Worm (Caenorhabditis elegans) whole organism, early embryonic: ENCODE measurements around the gene F40F9.3.

ENCODE experiments used
- B0310.2 ChIP-seq: sonication (generic microtip); optimal IDR thresholded peaks from 2 replicates; lab custom pipeline; 2016; ENCODE audit warnings: mild to moderate bottlenecking, missing genetic modification characterization, missing compliant biosample characterization
- F13C5.2 ChIP-seq: sonication (generic microtip); optimal IDR thresholded peaks from 2 replicates; lab custom pipeline; 2017; ENCODE audit warnings: mild to moderate bottlenecking, missing genetic modification characterization, inconsistent platforms, missing compliant biosample characterization
- aly-1 ChIP-seq: sonication (generic microtip); optimal IDR thresholded peaks from 2 replicates; lab custom pipeline; 2016; ENCODE audit warnings: missing genetic modification characterization, missing compliant biosample characterization
- ama-1 ChIP-seq: fragments of 150-350 bp; optimal IDR thresholded peaks from 2 replicates; lab custom pipeline; 2014
- ceh-13 ChIP-seq: fragments of 200-800 bp; sonication (Bioruptor generic); optimal IDR thresholded peaks from 2 replicates; lab custom pipeline; 2018; ENCODE audit warnings: mild to moderate bottlenecking, missing genetic modification characterization, missing compliant biosample characterization
- ceh-36 ChIP-seq: sonication (generic microtip); optimal IDR thresholded peaks from 2 replicates; lab custom pipeline; 2016; ENCODE audit warnings: missing genetic modification characterization, inconsistent platforms, missing compliant biosample characterization
- ets-7 ChIP-seq: sonication (generic microtip); optimal IDR thresholded peaks from 2 replicates; lab custom pipeline; 2016; ENCODE audit warnings: missing genotype, missing genetic modification characterization, missing compliant biosample characterization
- flt-1 ChIP-seq: fragments of 200-800 bp; sonication (Bioruptor generic); IDR thresholded peaks from 2 replicates; pipeline ENCODE4 v1.3.6; 2022; ENCODE audit warnings: missing genetic modification characterization, missing compliant biosample characterization
- hmbx-1 ChIP-seq: sonication (generic microtip); optimal IDR thresholded peaks from 2 replicates; lab custom pipeline; 2016; ENCODE audit warnings: mild to moderate bottlenecking, missing genetic modification characterization, missing compliant biosample characterization
- hmg-4 ChIP-seq: fragments of 200-800 bp; sonication (Bioruptor generic); optimal IDR thresholded peaks from 2 replicates; lab custom pipeline; 2018; ENCODE audit warnings: mild to moderate bottlenecking, missing genetic modification characterization, missing compliant biosample characterization
- hnd-1 ChIP-seq: sonication (generic microtip); optimal IDR thresholded peaks from 2 replicates; lab custom pipeline; 2016; ENCODE audit warnings: missing genetic modification characterization, missing compliant biosample characterization
- pes-1 ChIP-seq: fragments of 200-800 bp; sonication (Bioruptor generic); IDR thresholded peaks from 2 replicates; pipeline ENCODE4 v1.3.6; 2022; ENCODE audit warnings: missing genetic modification reagents, missing genetic modification characterization, missing compliant biosample characterization
- scrt-1 ChIP-seq: fragments of 200-800 bp; sonication (Bioruptor generic); IDR thresholded peaks from 2 replicates; pipeline ENCODE4 v1.3.6; 2022; ENCODE audit warnings: missing genetic modification characterization, missing compliant biosample characterization
- sea-1 ChIP-seq: fragments of 200-800 bp; sonication (Bioruptor generic); conservative IDR thresholded peaks from 2 replicates; pipeline ENCODE4 v1.3.6; 2022; ENCODE audit warnings: missing genetic modification characterization, missing compliant biosample characterization
- tbx-11 ChIP-seq: fragments of 200-800 bp; sonication (Bioruptor generic); IDR thresholded peaks from 2 replicates; pipeline ENCODE4 v1.3.6; 2022; ENCODE audit warnings: missing genetic modification characterization, missing compliant biosample characterization
- tbx-37 ChIP-seq: fragments of 200-800 bp; sonication (Bioruptor generic); conservative IDR thresholded peaks from 2 replicates; pipeline ENCODE4 v1.3.6; 2022; ENCODE audit warnings: missing genetic modification reagents, missing genetic modification characterization, missing compliant biosample characterization
- tra-4 ChIP-seq: sonication (generic microtip); optimal IDR thresholded peaks from 2 replicates; lab custom pipeline; 2017; ENCODE audit warnings: missing genetic modification characterization, missing compliant biosample characterization

F40F9.3 gene

DNA sequence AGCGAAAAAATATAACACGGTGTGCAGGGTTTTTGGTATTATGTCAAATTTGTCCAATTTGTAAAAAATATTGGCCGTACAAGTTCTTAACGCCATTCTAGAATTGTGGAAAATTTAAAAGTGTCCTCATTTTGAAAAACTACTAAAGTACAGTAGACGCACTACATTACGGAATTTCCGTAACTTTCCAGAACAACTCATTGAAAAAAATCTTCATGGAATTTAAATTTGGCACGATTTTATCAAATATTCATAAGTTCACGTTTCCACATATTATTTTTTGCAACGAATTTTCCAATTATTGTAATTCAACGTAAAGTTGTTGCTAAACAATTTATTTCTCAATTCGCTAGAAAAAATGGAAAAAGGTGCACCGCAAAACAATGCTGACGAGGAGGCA, at the start of gene F40F9.3:
F40F9.3 (plus strand) TSS at position 301 of the 400 bp plus-strand sequence.
- TF ChIP-seq tra-4 (tag; lab: Kevin White, UChicago), result no peak
- TF ChIP-seq aly-1 (tag; lab: Kevin White, UChicago), result no peak
- TF ChIP-seq tbx-37 (GFP tag; lab: Robert Waterston, UW), result no peak
- TF ChIP-seq ceh-13 (GFP tag; lab: Kevin White, UChicago), result no peak
- TF ChIP-seq ets-7 (tag; lab: Kevin White, UChicago), result no peak

DNA sequence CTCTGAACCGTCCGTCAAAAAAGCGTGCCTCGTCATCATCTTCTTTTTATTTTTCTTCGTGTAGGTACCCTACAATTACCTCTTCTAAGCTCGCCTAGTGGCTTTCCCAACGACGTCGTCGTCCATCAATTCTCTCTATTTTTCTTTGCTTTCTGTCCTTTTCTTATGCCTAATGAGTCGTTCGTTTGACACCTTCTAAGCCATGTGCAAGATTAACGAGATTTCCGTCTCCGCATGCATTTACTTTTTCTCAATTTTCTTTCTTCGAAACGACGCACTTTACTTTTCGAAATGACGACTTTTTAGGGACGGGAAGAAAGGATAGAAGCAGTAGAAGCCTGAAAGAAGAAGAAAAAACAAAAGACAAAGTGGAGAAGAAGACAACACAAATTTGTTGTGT, 48.6 kb upstream of the F40F9.3 start, which contains the start of gene ZK287.1:
ZK287.1 (plus strand) TSS at position 301 of the 400 bp plus-strand sequence.
- TF ChIP-seq B0310.2 (tag; lab: Kevin White, UChicago) (no peak), flt-1 (GFP tag; lab: Robert Waterston, UW) (no peak), tra-4 (tag; lab: Kevin White, UChicago) (no peak), hmbx-1 (tag; lab: Kevin White, UChicago) (no peak), ama-1 (lab: Kevin White, UChicago) (no peak), scrt-1 (GFP tag; lab: Robert Waterston, UW) (no peak), F13C5.2 (tag; lab: Kevin White, UChicago) (no peak), pes-1 (GFP tag; lab: Robert Waterston, UW) (no peak), tbx-11 (GFP tag; lab: Robert Waterston, UW) (no peak), aly-1 (tag; lab: Kevin White, UChicago) (no peak), hmg-4 (no peak)

DNA sequence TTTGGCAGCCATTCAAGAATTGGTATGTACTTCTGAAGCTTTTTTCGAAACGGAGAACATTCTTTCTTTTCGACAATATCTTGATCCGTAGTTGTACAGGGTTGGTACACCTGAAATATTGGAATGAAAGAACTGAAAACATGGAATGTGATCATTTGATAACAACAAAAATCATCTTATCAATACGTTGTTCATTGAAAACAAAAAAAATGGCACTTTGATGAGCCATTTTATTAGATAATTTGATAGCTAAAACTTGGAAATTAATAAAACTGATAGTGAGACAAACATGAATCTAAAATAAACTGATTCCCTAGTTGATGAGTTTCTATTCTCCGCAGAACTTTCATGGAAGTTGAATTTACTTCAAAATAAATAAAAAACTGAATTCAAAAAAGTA, 42.5 kb upstream of the F40F9.3 start:
- no peak for TF ChIP-seq hmg-4
- TF ChIP-seq scrt-1 (GFP tag; lab: Robert Waterston, UW), result no peak
- no peak for TF ChIP-seq sea-1 (GFP tag; lab: Robert Waterston, UW)
- no peak for TF ChIP-seq tra-4 (tag; lab: Kevin White, UChicago)
- no peak for TF ChIP-seq flt-1 (GFP tag; lab: Robert Waterston, UW)
- TF ChIP-seq B0310.2 (tag; lab: Kevin White, UChicago), result no peak
- no peak for TF ChIP-seq F13C5.2 (tag; lab: Kevin White, UChicago)
- no peak for TF ChIP-seq ets-7 (tag; lab: Kevin White, UChicago)
- no peak for TF ChIP-seq hnd-1 (tag; lab: Kevin White, UChicago)
- TF ChIP-seq hmbx-1 (tag; lab: Kevin White, UChicago), result no peak
- no peak for TF ChIP-seq ceh-13 (GFP tag; lab: Kevin White, UChicago)
- TF ChIP-seq pes-1 (GFP tag; lab: Robert Waterston, UW), result no peak

DNA sequence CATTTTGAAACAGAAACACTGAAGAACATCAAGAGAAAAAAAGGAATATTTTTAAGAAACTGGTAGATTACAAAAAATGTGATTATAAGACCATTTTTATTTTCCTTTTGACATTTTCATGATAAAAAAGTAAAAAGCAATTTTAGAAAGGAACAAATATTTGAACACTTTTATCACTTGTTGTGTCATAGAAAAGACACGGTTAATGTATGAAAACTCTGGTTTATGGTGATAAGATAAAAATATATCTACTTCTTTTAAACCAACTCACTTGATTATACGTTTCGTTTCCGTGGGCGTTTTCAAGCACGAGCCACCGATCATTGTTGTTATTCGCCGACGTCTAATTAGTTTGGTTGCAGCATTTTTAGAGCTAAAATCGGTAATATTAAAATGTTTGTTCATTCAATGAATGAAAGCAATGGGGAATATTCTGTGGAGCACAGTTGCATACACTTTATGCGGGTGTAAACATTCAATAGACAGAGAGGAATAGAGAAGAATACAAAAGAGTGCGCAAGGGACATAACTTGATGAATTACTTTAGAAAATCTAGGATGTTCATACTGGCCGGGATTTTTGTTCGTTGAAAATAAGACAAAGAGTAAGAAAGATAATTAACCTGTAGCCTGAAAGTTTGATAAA, 41.7 kb upstream of the F40F9.3 start, which contains the start of gene sulp-8:
sulp-8 (minus strand) TSS at position 469 of the 645 bp plus-strand sequence.
- TF ChIP-seq F13C5.2 (tag; lab: Kevin White, UChicago) (no peak), ama-1 (lab: Kevin White, UChicago) (no peak), flt-1 (GFP tag; lab: Robert Waterston, UW) (no peak), tbx-11 (GFP tag; lab: Robert Waterston, UW) (no peak), aly-1 (tag; lab: Kevin White, UChicago) (no peak), scrt-1 (GFP tag; lab: Robert Waterston, UW) (no peak), hmg-4 (no peak), hmbx-1 (tag; lab: Kevin White, UChicago) (no peak), ceh-13 (GFP tag; lab: Kevin White, UChicago) (no peak), hnd-1 (tag; lab: Kevin White, UChicago) (no peak), ceh-36 (no peak), B0310.2 (tag; lab: Kevin White, UChicago) (no peak), ets-7 (tag; lab: Kevin White, UChicago) (no peak), tbx-37 (GFP tag; lab: Robert Waterston, UW) (no peak), tra-4 (tag; lab: Kevin White, UChicago) (no peak), pes-1 (GFP tag; lab: Robert Waterston, UW) (no peak), sea-1 (GFP tag; lab: Robert Waterston, UW) (no peak)

DNA sequence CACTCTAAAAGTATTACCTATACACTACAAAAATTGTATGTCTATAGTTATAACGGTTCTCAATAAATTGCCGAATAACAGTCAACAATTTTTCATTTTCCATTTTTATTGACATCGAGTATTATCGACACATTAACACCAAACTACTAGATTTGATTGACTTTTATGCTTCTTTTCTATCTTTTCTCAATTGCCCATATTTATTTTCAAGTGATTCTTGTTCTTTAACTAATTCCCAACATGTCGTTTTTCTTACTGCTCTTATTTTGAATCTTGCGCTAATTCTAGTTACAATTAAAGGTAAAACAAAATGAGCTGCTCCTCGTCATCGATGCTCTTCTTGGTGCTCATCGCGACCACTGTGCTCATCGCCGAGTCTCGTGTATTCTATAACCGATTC, 37.0 kb upstream of the F40F9.3 start, which contains the start of gene cthd-1:
cthd-1 (plus strand) TSS at position 301 of the 400 bp plus-strand sequence.
- TF ChIP-seq tbx-37 (GFP tag; lab: Robert Waterston, UW) (no peak), ama-1 (lab: Kevin White, UChicago) (no peak)

DNA sequence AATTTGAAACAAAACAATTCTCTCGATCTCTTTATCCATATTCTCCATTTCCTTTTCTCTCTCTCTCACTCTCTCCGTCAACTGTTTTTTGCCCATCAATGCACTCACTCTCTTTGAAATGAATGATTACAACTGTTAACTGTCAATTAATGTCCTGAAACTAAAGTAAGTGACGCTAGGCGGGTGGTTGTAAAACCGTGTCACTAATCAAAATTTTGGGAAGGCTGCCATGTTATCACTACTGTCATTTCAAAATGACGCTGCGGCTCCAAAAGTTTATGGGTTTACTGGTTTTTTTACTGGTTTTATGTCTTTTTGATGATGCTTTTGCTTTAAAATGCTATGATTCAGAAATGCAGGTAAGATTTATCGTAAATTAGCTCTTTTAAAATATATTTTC, 35.8 kb upstream of the F40F9.3 start, which contains the start of gene ZK287.9:
ZK287.9 (plus strand) TSS at position 192 of the 400 bp plus-strand sequence.
- TF ChIP-seq F13C5.2 (tag; lab: Kevin White, UChicago) (no peak), ceh-13 (GFP tag; lab: Kevin White, UChicago) (no peak), aly-1 (tag; lab: Kevin White, UChicago) (no peak), flt-1 (GFP tag; lab: Robert Waterston, UW) (no peak), hnd-1 (tag; lab: Kevin White, UChicago) (no peak), hmg-4 (no peak), ama-1 (lab: Kevin White, UChicago) (no peak), tbx-11 (GFP tag; lab: Robert Waterston, UW) (no peak), sea-1 (GFP tag; lab: Robert Waterston, UW) (no peak), scrt-1 (GFP tag; lab: Robert Waterston, UW) (no peak), hmbx-1 (tag; lab: Kevin White, UChicago) (no peak), ets-7 (tag; lab: Kevin White, UChicago) (no peak), pes-1 (GFP tag; lab: Robert Waterston, UW) (no peak), B0310.2 (tag; lab: Kevin White, UChicago) (no peak), tbx-37 (GFP tag; lab: Robert Waterston, UW) (no peak), ceh-36 (no peak), tra-4 (tag; lab: Kevin White, UChicago) (no peak)

DNA sequence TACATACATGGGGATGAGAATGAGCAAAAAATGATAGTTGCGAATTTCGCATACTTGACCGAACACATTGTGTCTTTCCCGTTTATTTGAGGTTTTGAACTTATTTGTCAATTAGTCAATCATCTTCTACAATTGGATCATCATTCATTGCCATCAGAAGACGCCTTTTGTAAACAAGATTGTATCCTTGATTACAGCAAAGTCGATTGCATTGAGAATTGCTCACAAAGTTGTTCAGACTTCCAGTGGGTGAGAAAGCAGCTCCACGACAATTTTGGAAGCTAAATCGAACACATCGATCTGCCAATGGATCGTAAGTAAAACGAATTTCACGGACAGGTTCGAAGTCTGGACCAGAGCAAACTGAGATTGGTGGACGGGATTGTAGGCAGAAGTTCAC, 34.7 kb upstream of the F40F9.3 start:
- TF ChIP-seq aly-1 (tag; lab: Kevin White, UChicago) (no peak), hnd-1 (tag; lab: Kevin White, UChicago) (no peak), ets-7 (tag; lab: Kevin White, UChicago) (no peak), scrt-1 (GFP tag; lab: Robert Waterston, UW) (no peak)
